Worm (Caenorhabditis elegans) whole organism, L4 larva: ENCODE data around the gene F08F8.6.

Experiments used
- D1046.2 ChIP-seq: fragments of 200-800 bp; sonication (Bioruptor generic); IDR thresholded peaks from 2 replicates; pipeline ENCODE4 v1.3.6; 2022; ENCODE audit warnings: missing genetic modification characterization, missing compliant biosample characterization
- F10B5.3 ChIP-seq: sonication (generic microtip); optimal IDR thresholded peaks from 2 replicates; lab custom pipeline; 2016; ENCODE audit warnings: mild to moderate bottlenecking, missing genetic modification characterization, missing compliant biosample characterization
- F49E8.2 ChIP-seq: sonication (generic microtip); optimal IDR thresholded peaks from 2 replicates; lab custom pipeline; 2016; ENCODE audit warnings: missing compliant biosample characterization, mild to moderate bottlenecking, missing genetic modification characterization, borderline replicate concordance
- T20F7.1 ChIP-seq: fragments of 200-800 bp; sonication (Bioruptor generic); optimal IDR thresholded peaks from 2 replicates; lab custom pipeline; 2018; ENCODE audit warnings: mild to moderate bottlenecking, missing genetic modification characterization, missing compliant biosample characterization
- T26A8.4 ChIP-seq: fragments of 200-800 bp; sonication (Bioruptor generic); IDR thresholded peaks from 2 replicates; pipeline ENCODE4 v1.3.6; 2022; ENCODE audit warnings: missing genetic modification characterization, missing compliant biosample characterization
- Y105C5A.15 ChIP-seq: fragments of 200-800 bp; sonication (Bioruptor generic); IDR thresholded peaks from 2 replicates; pipeline ENCODE4 v1.3.6; 2022; ENCODE audit warnings: missing genetic modification characterization, missing compliant biosample characterization
- Y48G9A.11 ChIP-seq: fragments of 200-800 bp; sonication (Bioruptor generic); IDR thresholded peaks from 2 replicates; pipeline ENCODE4 v1.3.6; 2022; ENCODE audit warnings: missing genetic modification reagents, missing genetic modification characterization, missing compliant biosample characterization
- ZK546.5 ChIP-seq, 2 experiments: sonication (generic microtip); optimal IDR thresholded peaks; 2 replicates each; lab custom pipeline; 2017; ENCODE audit warnings: missing biosample characterization in 2 of 2, missing genetic modification characterization in 2 of 2
- aha-1 ChIP-seq: fragments of 150-350 bp; peaks from one replicate; lab custom pipeline; 2014; ENCODE audit warnings: missing biosample characterization, missing genetic modification characterization
- aly-2 ChIP-seq: sonication (generic microtip); optimal IDR thresholded peaks from 2 replicates; lab custom pipeline; 2018; ENCODE audit warnings: missing biosample characterization, missing genetic modification characterization
- ama-1 ChIP-seq: fragments of 150-350 bp; optimal IDR thresholded peaks from 2 replicates; lab custom pipeline; 2014; ENCODE audit warnings: inconsistent platforms, mixed read lengths
- arid-1 ChIP-seq: fragments of 200-800 bp; sonication (Bioruptor generic); conservative IDR thresholded peaks from 2 replicates; pipeline ENCODE4 v1.3.6; 2022; ENCODE audit warnings: missing genetic modification reagents, missing genetic modification characterization, missing compliant biosample characterization
- attf-4 ChIP-seq: sonication (generic microtip); optimal IDR thresholded peaks from 3 replicates; lab custom pipeline; 2017; ENCODE audit warnings: missing biosample characterization, missing genetic modification characterization
- ceh-20 ChIP-seq: fragments of 200-800 bp; sonication (Bioruptor generic); IDR thresholded peaks from 2 replicates; pipeline ENCODE4 v1.3.6; 2022; ENCODE audit warnings: missing genetic modification reagents, missing genetic modification characterization, missing compliant biosample characterization
- ceh-28 ChIP-seq: fragments of 150-350 bp; optimal IDR thresholded peaks from 2 replicates; lab custom pipeline; 2014; ENCODE audit warnings: missing biosample characterization, missing genetic modification reagents, missing genetic modification characterization
- daf-16 ChIP-seq, 3 experiments: sonication (generic microtip); optimal IDR thresholded peaks; 2 replicates each; lab custom pipeline; 2016 to 2017; ENCODE audit warnings: missing genetic modification characterization in 3 of 3, missing genetic modification reagents in 3 of 3, mild to moderate bottlenecking in 2 of 3, missing compliant biosample characterization in 2 of 3, missing biosample characterization in 1 of 3, moderate library complexity in 1 of 3
- dmd-8 ChIP-seq: fragments of 200-800 bp; sonication (Bioruptor generic); IDR thresholded peaks from 2 replicates; pipeline ENCODE4 v1.3.6; 2022; ENCODE audit warnings: missing genetic modification characterization, missing compliant biosample characterization
- dmd-9 ChIP-seq: fragments of 200-800 bp; sonication (Bioruptor generic); IDR thresholded peaks from 2 replicates; pipeline ENCODE4 v1.3.6; 2022; ENCODE audit warnings: missing genetic modification reagents, missing genetic modification characterization, missing compliant biosample characterization
- dpl-1 ChIP-seq: fragments of 150-350 bp; optimal IDR thresholded peaks from 2 replicates; lab custom pipeline; 2014; ENCODE audit warnings: missing biosample characterization, missing genetic modification reagents, missing genetic modification characterization
- duxl-1 ChIP-seq: sonication (generic microtip); optimal IDR thresholded peaks from 2 replicates; lab custom pipeline; 2016; ENCODE audit warnings: mild to moderate bottlenecking, missing genetic modification characterization, moderate library complexity, missing compliant biosample characterization; ENCODE audit not compliant: poor library complexity
- egl-43 ChIP-seq: fragments of 200-800 bp; sonication (Bioruptor generic); IDR thresholded peaks from 2 replicates; pipeline ENCODE4 v1.3.6; 2022; ENCODE audit warnings: missing genetic modification reagents, missing genetic modification characterization, missing compliant biosample characterization
- fkh-10 ChIP-seq: fragments of 150-350 bp; optimal IDR thresholded peaks from 2 replicates; lab custom pipeline; 2014; ENCODE audit warnings: missing biosample characterization, missing genetic modification reagents, missing genetic modification characterization
- gei-8 ChIP-seq: fragments of 200-800 bp; sonication (Bioruptor generic); optimal IDR thresholded peaks from 2 replicates; lab custom pipeline; 2018; ENCODE audit warnings: mild to moderate bottlenecking, missing genetic modification characterization, missing compliant biosample characterization
- hif-1 ChIP-seq, 2 experiments: sonication (generic microtip); optimal IDR thresholded peaks; 2 replicates each; lab custom pipeline; 2016 to 2017; ENCODE audit warnings: missing compliant biosample characterization in 2 of 2, missing genetic modification characterization in 2 of 2, missing genetic modification reagents in 2 of 2, missing genotype in 2 of 2, mild to moderate bottlenecking in 1 of 2
- lim-7 ChIP-seq: fragments of 200-800 bp; sonication (Bioruptor generic); IDR thresholded peaks from 2 replicates; pipeline ENCODE4 v1.3.6; 2022; ENCODE audit warnings: missing genetic modification characterization, missing compliant biosample characterization
- lin-39 ChIP-seq: fragments of 150-350 bp; optimal IDR thresholded peaks from 2 replicates; lab custom pipeline; 2014; ENCODE audit warnings: missing biosample characterization, missing genetic modification reagents, missing genetic modification characterization
- mxl-3 ChIP-seq: fragments of 200-800 bp; sonication (Bioruptor generic); optimal IDR thresholded peaks from 2 replicates; lab custom pipeline; 2018; ENCODE audit warnings: mild to moderate bottlenecking, missing genetic modification characterization, missing compliant biosample characterization
- nhr-10 ChIP-seq: fragments of 150-350 bp; optimal IDR thresholded peaks from 2 replicates; lab custom pipeline; 2014; ENCODE audit warnings: missing biosample characterization, missing genetic modification characterization
- nhr-102 ChIP-seq: sonication (generic microtip); optimal IDR thresholded peaks from 2 replicates; lab custom pipeline; 2016; ENCODE audit warnings: mild to moderate bottlenecking, missing genetic modification characterization, moderate library complexity, missing compliant biosample characterization
- nhr-28 ChIP-seq: fragments of 150-350 bp; optimal IDR thresholded peaks from 2 replicates; lab custom pipeline; 2014; ENCODE audit warnings: missing biosample characterization, missing genetic modification characterization
- nhr-48 ChIP-seq: sonication (generic microtip); optimal IDR thresholded peaks from 2 replicates; lab custom pipeline; 2016; ENCODE audit warnings: mild to moderate bottlenecking, missing genetic modification characterization, missing compliant biosample characterization
- nhr-6 ChIP-seq: fragments of 150-350 bp; optimal IDR thresholded peaks from 2 replicates; lab custom pipeline; 2014; ENCODE audit warnings: missing biosample characterization, missing genetic modification characterization
- sdz-12 ChIP-seq: fragments of 200-800 bp; sonication (Bioruptor generic); optimal IDR thresholded peaks from 2 replicates; lab custom pipeline; 2018; ENCODE audit warnings: mild to moderate bottlenecking, missing genetic modification characterization, missing compliant biosample characterization
- skn-1 ChIP-seq: fragments of 150-350 bp; optimal IDR thresholded peaks from 2 replicates; lab custom pipeline; 2014; ENCODE audit warnings: missing biosample characterization, missing genetic modification characterization
- snpc-1.2 ChIP-seq: fragments of 200-800 bp; sonication (Bioruptor generic); IDR thresholded peaks from 2 replicates; pipeline ENCODE4 v1.3.6; 2022; ENCODE audit warnings: missing genetic modification reagents, missing genetic modification characterization, missing compliant biosample characterization
- snpc-4 ChIP-seq: fragments of 150-350 bp; optimal IDR thresholded peaks from 2 replicates; lab custom pipeline; 2014; ENCODE audit warnings: missing biosample characterization, missing genetic modification characterization
- tag-97 ChIP-seq: fragments of 200-800 bp; sonication (Bioruptor generic); IDR thresholded peaks from 2 replicates; pipeline ENCODE4 v1.3.6; 2022; ENCODE audit warnings: missing genetic modification characterization, missing compliant biosample characterization
- unc-62 ChIP-seq, 3 experiments: fragments of 150-350 bp in 1 of 3; sonication (generic microtip); optimal IDR thresholded peaks in 2 of 3; peaks in 1 of 3; 1 replicate in 1 of 3; 2 replicates in 2 of 3; lab custom pipeline; 2014 to 2017; ENCODE audit warnings: missing biosample characterization in 3 of 3, missing genetic modification characterization in 3 of 3, missing genetic modification reagents in 3 of 3, missing genotype in 1 of 3
- vab-7 ChIP-seq: fragments of 200-800 bp; sonication (Bioruptor generic); IDR thresholded peaks from 2 replicates; pipeline ENCODE4 v1.3.6; 2022; ENCODE audit warnings: missing genetic modification reagents, missing genetic modification characterization, missing compliant biosample characterization
- zag-1 ChIP-seq: fragments of 150-350 bp; optimal IDR thresholded peaks from 2 replicates; lab custom pipeline; 2014; ENCODE audit warnings: missing biosample characterization, missing genetic modification characterization
- zfp-3 ChIP-seq: fragments of 200-800 bp; sonication (Bioruptor generic); conservative IDR thresholded peaks from 2 replicates; pipeline ENCODE4 v1.3.6; 2022; ENCODE audit warnings: missing genetic modification reagents, missing genetic modification characterization, missing compliant biosample characterization
- ztf-11 ChIP-seq: fragments of 150-350 bp; optimal IDR thresholded peaks from 2 replicates; lab custom pipeline; 2014; ENCODE audit warnings: missing biosample characterization, missing genetic modification characterization

Gene F08F8.6

ce11 chrIII:7369394-7370024 is 26.0 kb downstream of the F08F8.6 start (continued):
- TF ChIP-seq daf-16 (GFP tag; optimal IDR thresholded peaks at IDR 0.05; lab: Kevin White, UChicago) (no peak), daf-16 (tag; optimal IDR thresholded peaks at IDR 0.05; lab: Kevin White, UChicago) (peak; percentile 33), F49E8.2 (no peak), nhr-10 (tag; lab: Kevin White, UChicago) (no peak), T20F7.1 (GFP tag; lab: Kevin White, UChicago) (no peak), F10B5.3 (tag; lab: Kevin White, UChicago) (no peak), vab-7 (GFP tag; lab: Robert Waterston, UW) (no peak), hif-1 (tag; optimal IDR thresholded peaks at IDR 0.05; lab: Kevin White, UChicago) (no peak), egl-43 (GFP tag; lab: Robert Waterston, UW) (no peak), sdz-12 (GFP tag; lab: Kevin White, UChicago) (peak; percentile 83), T26A8.4 (GFP tag; lab: Robert Waterston, UW) (peak; percentile 81; the same call in 1 of the 2 replicates), ZK546.5 (tag; optimal IDR thresholded peaks at IDR 0.05; lab: Kevin White, UChicago) (no peak), duxl-1 (tag; lab: Kevin White, UChicago) (peak; percentile 47), mxl-3 (GFP tag; lab: Kevin White, UChicago) (no peak), zag-1 (no peak), aha-1 (tag; lab: Kevin White, UChicago) (peak; percentile 53), arid-1 (no peak), lin-39 (no peak), lim-7 (GFP tag; lab: Robert Waterston, UW) (no peak), nhr-6 (tag; lab: Kevin White, UChicago) (no peak), ztf-11 (tag; lab: Kevin White, UChicago) (no peak), fkh-10 (no peak), zfp-3 (GFP tag; lab: Robert Waterston, UW) (peak; percentile 70; the same call in 1 of the 2 replicates), Y48G9A.11 (GFP tag; lab: Robert Waterston, UW) (no peak), ama-1 (lab: Kevin White, UChicago) (no peak), aly-2 (no peak), D1046.2 (GFP tag; lab: Robert Waterston, UW) (peak; percentile 85), nhr-102 (tag; lab: Kevin White, UChicago) (peak; percentile 68), dmd-8 (no peak), Y105C5A.15 (GFP tag; lab: Robert Waterston, UW) (no peak), gei-8 (peak; percentile 34), dmd-9 (GFP tag; lab: Robert Waterston, UW) (no peak), tag-97 (GFP tag; lab: Robert Waterston, UW) (no peak), attf-4 (no peak), ceh-28 (tag; lab: Kevin White, UChicago) (no peak), nhr-28 (tag; lab: Kevin White, UChicago) (no peak), ceh-20 (no peak), dpl-1 (GFP tag; lab: Kevin White, UChicago) (no peak), snpc-4 (tag; lab: Kevin White, UChicago) (no peak), skn-1 (no peak), unc-62 (GFP tag; optimal IDR thresholded peaks at IDR 0.05 in 1 of 2; lab: Kevin White, UChicago) (no peak), unc-62 (tag; optimal IDR thresholded peaks at IDR 0.05; lab: Kevin White, UChicago) (no peak), snpc-1.2 (GFP tag; lab: Robert Waterston, UW) (peak; percentile 40; the same call in 1 of the 2 replicates), nhr-48 (tag; lab: Kevin White, UChicago) (peak; percentile 38)
